Fruit fly (Drosophila melanogaster) Kc167 (cell line): ENCODE data around the gene Pi3K68D.

Source experiments
- h ChIP-seq: fragments of >200 bp; optimal IDR thresholded peaks from 3 replicates; lab custom pipeline; 2018; ENCODE audit warnings: missing external identifiers
- insv ChIP-seq: fragments of >200 bp; optimal IDR thresholded peaks from 3 replicates; lab custom pipeline; 2018; ENCODE audit warnings: missing external identifiers
- ttk ChIP-seq: sonication (Bioruptor generic); optimal IDR thresholded peaks from 2 replicates; lab custom pipeline; 2017; ENCODE audit warnings: missing external identifiers

dm6 chr3L:11785291-11785690, 4.5 kb downstream of the Pi3K68D start:
- TF ChIP-seq h (lab: Kevin White, UChicago) (no peak), ttk (lab: Kevin White, UChicago) (no peak), insv (lab: Kevin White, UChicago) (no peak)
